Fruit fly (Drosophila melanogaster) S2 (cell line): Measurements from ENCODE around the gene TwdlS.

Experiments
- CG8478 ChIP-seq: fragments of >200 bp; optimal IDR thresholded peaks from 2 replicates; lab custom pipeline; 2018
- CTCF ChIP-seq, 2 experiments: fragments of >200 bp; optimal IDR thresholded peaks; 2 replicates each; lab custom pipeline; 2018

The TwdlS gene

DNA sequence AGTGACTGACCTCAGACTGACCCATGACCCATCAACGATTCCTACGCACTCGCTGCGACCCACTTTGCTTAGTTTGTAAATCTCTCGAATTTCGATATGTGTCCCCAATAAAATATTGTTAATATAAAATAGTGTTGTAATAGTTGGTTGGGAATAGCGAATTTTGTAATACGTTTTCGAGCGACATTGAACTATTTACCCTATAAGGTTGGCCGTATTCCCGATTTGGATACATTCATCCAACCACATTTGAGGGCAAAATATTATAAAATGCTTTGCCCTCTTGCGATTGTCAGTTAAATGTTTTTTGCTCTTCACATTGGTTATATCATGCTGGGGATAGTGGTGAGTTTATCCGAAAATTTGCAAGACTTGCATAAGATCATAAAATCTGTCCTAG, 1.9 kb upstream of the TwdlS start, which contains the start of gene TwdlR:
TwdlR (plus strand) TSS at position 301 of the 400 bp plus-strand sequence.
- TF ChIP-seq CTCF (optimal IDR thresholded peaks at IDR 0.05; lab: Kevin White, UChicago) (no peak), CG8478 (lab: Kevin White, UChicago) (no peak)

- TF ChIP-seq CTCF (optimal IDR thresholded peaks at IDR 0.05; lab: Kevin White, UChicago) (no peak), CG8478 (lab: Kevin White, UChicago) (no peak)
Measured at dm6 chr3R:26639503-26640075, 3.1 kb downstream of the TwdlS start, which contains the start of gene TwdlD. TwdlD (plus strand) TSS chr3R:26640025.

DNA sequence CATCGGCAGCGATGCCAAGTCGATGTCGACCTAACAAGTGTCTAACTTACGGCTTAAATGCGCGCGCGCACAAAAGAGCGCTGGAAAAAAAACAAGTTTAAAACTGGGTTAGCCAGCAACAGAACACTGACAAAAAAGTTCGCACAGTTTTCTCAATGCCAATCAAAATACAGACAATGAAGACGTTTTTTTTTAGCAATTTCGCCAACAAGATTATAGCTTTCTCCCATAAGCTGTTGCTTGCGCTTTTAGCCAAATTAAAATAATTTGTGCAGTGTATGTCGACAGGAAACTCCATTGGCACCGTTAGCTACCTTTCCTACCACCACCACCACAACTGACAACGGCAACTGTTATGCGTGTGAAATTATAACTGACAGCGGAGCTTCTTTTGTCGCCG, 18.1 kb downstream of the TwdlS start:
- no peak for TF ChIP-seq CTCF (optimal IDR thresholded peaks at IDR 0.05; lab: Kevin White, UChicago)
- no peak for TF ChIP-seq CG8478 (lab: Kevin White, UChicago)

DNA sequence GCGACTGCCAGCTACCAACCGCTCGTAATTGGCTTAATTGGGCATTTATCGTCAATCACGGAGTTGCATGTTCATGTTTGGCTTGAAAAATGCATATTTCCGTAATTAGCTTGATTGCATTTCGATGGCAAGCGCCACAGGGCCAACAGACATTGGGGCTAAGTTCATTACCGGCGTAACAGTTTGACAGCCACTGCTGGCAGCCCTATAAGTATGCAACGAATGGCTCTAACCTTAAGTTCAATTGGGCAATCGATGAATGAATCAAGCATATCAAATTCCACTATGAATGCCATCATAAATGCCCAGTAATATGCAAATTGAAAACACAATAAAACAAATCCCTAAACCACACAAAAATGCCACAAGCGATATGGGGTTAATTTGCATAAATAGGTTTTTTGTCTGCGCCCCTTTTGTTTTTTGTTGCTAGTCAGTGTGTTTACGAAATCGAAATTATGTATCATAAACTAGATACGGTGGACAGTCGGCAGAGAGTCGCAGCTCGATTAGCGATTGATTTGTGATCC, 19.0 kb downstream of the TwdlS start:
- TF ChIP-seq CTCF (optimal IDR thresholded peaks at IDR 0.05; lab: Kevin White, UChicago), result no peak
- TF ChIP-seq CG8478 (lab: Kevin White, UChicago), result no peak

DNA sequence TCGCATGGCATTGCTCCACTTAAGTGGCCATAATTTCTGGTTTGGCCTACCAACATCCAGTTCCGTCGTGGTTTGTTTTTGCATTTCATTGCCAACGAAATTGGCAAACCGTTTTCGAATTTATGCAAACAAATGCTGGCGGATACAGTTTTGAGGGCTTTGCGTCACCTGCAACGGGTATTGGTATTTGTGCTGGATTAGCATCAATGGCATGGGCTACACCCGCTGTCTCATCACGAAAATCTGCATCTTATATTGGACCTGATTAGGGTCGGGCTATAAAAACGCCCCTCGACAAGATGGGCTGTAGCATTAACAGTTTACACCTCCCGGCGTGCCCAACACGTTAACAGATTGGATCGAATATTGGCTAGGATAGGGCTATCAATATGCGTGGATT, 19.7 kb downstream of the TwdlS start, which contains the start of gene Tb:
Tb (plus strand) TSS at position 301 of the 400 bp plus-strand sequence.
- TF ChIP-seq CTCF (optimal IDR thresholded peaks at IDR 0.05; lab: Kevin White, UChicago), result no peak
- TF ChIP-seq CG8478 (lab: Kevin White, UChicago), result no peak

dm6 chr3R:26670277-26670676, 33.8 kb downstream of the TwdlS start:
- no peak for TF ChIP-seq CG8478 (lab: Kevin White, UChicago)
- TF ChIP-seq CTCF (optimal IDR thresholded peaks at IDR 0.05; lab: Kevin White, UChicago), result no peak

DNA sequence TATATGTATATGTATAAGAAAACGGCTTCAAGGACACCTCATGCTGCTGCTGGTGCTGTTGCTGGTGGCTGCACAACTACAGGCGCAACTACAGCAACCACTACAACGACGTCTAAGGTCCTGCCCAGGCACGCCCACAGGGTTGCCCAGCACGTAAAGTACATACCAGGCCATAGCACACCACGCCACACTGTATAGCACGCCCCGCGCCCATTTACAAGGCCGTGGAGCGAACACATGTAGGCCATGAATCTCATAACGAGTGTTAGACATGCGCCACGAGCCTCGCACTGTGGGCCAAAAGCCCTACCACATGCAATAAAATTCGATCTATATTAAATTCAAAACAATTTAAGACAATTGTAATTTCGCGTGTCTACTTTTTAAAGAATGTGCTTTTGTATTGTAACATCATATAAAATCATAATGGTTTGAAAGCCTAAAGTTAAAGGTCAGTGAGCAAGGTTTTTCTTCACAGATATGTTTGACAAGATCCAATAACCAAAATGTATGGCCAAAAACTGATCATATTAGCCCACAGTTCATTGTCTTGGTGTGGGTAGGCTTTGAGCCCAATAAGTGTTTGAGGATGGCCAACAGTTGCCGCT, 35.1 kb downstream of the TwdlS start:
- TF ChIP-seq CTCF (optimal IDR thresholded peaks at IDR 0.05; lab: Kevin White, UChicago), result no peak
- TF ChIP-seq CG8478 (lab: Kevin White, UChicago), result no peak

DNA sequence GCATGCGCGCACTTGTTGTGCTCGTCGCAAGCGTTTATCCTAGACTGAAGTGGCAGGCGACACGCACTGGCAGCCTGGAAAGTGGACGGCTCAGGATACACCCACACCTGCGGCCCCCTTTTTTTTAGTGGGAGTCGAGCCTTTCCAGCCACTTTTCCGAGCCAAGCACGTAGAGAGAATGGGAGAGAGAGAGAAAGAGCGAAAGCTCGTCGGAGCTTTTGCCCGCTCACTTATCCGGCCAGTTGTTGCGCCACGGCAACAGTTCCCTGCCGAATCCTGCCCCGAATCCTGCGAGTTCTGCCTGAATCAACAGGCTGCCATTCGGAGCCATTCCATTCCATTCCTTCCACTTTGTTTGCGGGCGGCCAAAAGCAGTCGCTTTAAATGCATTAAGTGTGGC, 45.5 kb downstream of the TwdlS start, which contains the start of gene beat-VII:
beat-VII (minus strand) TSS at position 20 of the 400 bp plus-strand sequence.
- TF ChIP-seq CG8478 (lab: Kevin White, UChicago) (no peak), CTCF (optimal IDR thresholded peaks at IDR 0.05; lab: Kevin White, UChicago) (no peak)
